Fruit fly (Drosophila melanogaster) whole organism, embryonic: ENCODE results near the gene Edg91.

ENCODE experiments used
- ATbp ChIP-seq: fragments of 200-800 bp; sonication (Bioruptor generic); optimal IDR thresholded peaks from 2 replicates; lab custom pipeline; 2017; ENCODE audit warnings: missing biosample characterization, mild to moderate bottlenecking, missing genetic modification characterization, missing genetic modification reagents
- Bgb ChIP-seq: fragments of 200-800 bp; sonication (Bioruptor generic); IDR thresholded peaks from 2 replicates; pipeline ENCODE4 v1.3.6; 2022; ENCODE audit warnings: missing biosample characterization, missing genetic modification characterization; ENCODE audit not compliant: partially characterized antibody
- CG10147 ChIP-seq: fragments of 200-800 bp; sonication (Bioruptor generic); optimal IDR thresholded peaks from 2 replicates; lab custom pipeline; 2019; ENCODE audit warnings: missing biosample characterization, mild to moderate bottlenecking, missing genetic modification characterization, moderate library complexity
- CG11695 ChIP-seq: fragments of 200-800 bp; sonication (Bioruptor generic); IDR thresholded peaks from 3 replicates; pipeline ENCODE4 v1.3.6; 2022; ENCODE audit warnings: missing biosample characterization, missing genetic modification characterization
- CG12104 ChIP-seq: fragments of 200-800 bp; sonication (Bioruptor generic); optimal IDR thresholded peaks from 3 replicates; lab custom pipeline; 2016; ENCODE audit warnings: missing biosample characterization, missing genetic modification characterization
- CG12744 ChIP-seq: fragments of 200-800 bp; sonication (Bioruptor generic); optimal IDR thresholded peaks from 2 replicates; lab custom pipeline; 2016; ENCODE audit warnings: missing biosample characterization, missing genetic modification characterization
- CG13123 ChIP-seq: fragments of 200-800 bp; sonication (Bioruptor generic); optimal IDR thresholded peaks from 2 replicates; lab custom pipeline; 2016; ENCODE audit warnings: missing biosample characterization, missing genetic modification characterization
- CG14860 ChIP-seq: fragments of 200-800 bp; sonication (Bioruptor generic); IDR thresholded peaks from 3 replicates; pipeline ENCODE4 v1.3.6; 2022; ENCODE audit warnings: missing biosample characterization, missing genetic modification characterization; ENCODE audit not compliant: partially characterized antibody
- CG16813 ChIP-seq: fragments of 200-800 bp; sonication (Bioruptor generic); IDR thresholded peaks from 3 replicates; pipeline ENCODE4 v1.3.6; 2022; ENCODE audit warnings: missing biosample characterization, missing genetic modification characterization; ENCODE audit not compliant: partially characterized antibody
- CG16815 ChIP-seq: fragments of 200-800 bp; sonication (Bioruptor generic); optimal IDR thresholded peaks from 3 replicates; lab custom pipeline; 2017; ENCODE audit warnings: missing biosample characterization, mild to moderate bottlenecking, missing genetic modification characterization
- CG2120 ChIP-seq: fragments of 200-800 bp; sonication (Bioruptor generic); optimal IDR thresholded peaks from 3 replicates; lab custom pipeline; 2016; ENCODE audit warnings: missing biosample characterization, missing genetic modification characterization
- CG31388 ChIP-seq: fragments of 200-800 bp; sonication (Bioruptor generic); optimal IDR thresholded peaks from 2 replicates; lab custom pipeline; 2016; ENCODE audit warnings: missing biosample characterization, missing genetic modification characterization
- CG3847 ChIP-seq: fragments of 200-800 bp; sonication (Bioruptor generic); IDR thresholded peaks from 2 replicates; pipeline ENCODE4 v1.3.6; 2022; ENCODE audit warnings: missing biosample characterization, missing genetic modification characterization
- CG6175 ChIP-seq: fragments of 200-800 bp; sonication (Bioruptor generic); IDR thresholded peaks from 3 replicates; pipeline ENCODE4 v1.3.6; 2022; ENCODE audit warnings: missing biosample characterization, missing genetic modification characterization
- CG6791 ChIP-seq: fragments of 200-800 bp; sonication (Bioruptor generic); IDR thresholded peaks from 3 replicates; pipeline ENCODE4 v1.3.6; 2022; ENCODE audit warnings: missing biosample characterization, missing genetic modification characterization; ENCODE audit not compliant: partially characterized antibody
- CG7556 ChIP-seq: fragments of 200-800 bp; sonication (Bioruptor generic); optimal IDR thresholded peaks from 2 replicates; lab custom pipeline; 2017; ENCODE audit warnings: missing biosample characterization, mild to moderate bottlenecking, missing genetic modification characterization
- CG8765 ChIP-seq: fragments of 200-800 bp; sonication (Bioruptor generic); IDR thresholded peaks from 2 replicates; pipeline ENCODE4 v1.3.6; 2022; ENCODE audit warnings: missing biosample characterization, missing genetic modification characterization
- CG9609 ChIP-seq: fragments of 200-800 bp; sonication (Bioruptor generic); optimal IDR thresholded peaks from 3 replicates; lab custom pipeline; 2016; ENCODE audit warnings: missing biosample characterization, missing genetic modification characterization
- CG9797 ChIP-seq: fragments of 200-800 bp; sonication (Bioruptor generic); optimal IDR thresholded peaks from 3 replicates; lab custom pipeline; 2018; ENCODE audit warnings: missing biosample characterization, mild to moderate bottlenecking, missing genetic modification characterization
- CTCF ChIP-seq: fragments of 200-800 bp; sonication (Bioruptor generic); optimal IDR thresholded peaks from 2 replicates; lab custom pipeline; 2017; ENCODE audit warnings: missing biosample characterization, mild to moderate bottlenecking, missing genetic modification characterization, moderate library complexity
- D19B ChIP-seq: fragments of 200-800 bp; sonication (Bioruptor generic); optimal IDR thresholded peaks from 2 replicates; lab custom pipeline; 2017; ENCODE audit warnings: missing biosample characterization, mild to moderate bottlenecking, missing genetic modification characterization
- Deaf1 ChIP-seq: fragments of 200-800 bp; optimal IDR thresholded peaks from 3 replicates; lab custom pipeline; 2019; ENCODE audit warnings: missing biosample characterization, mild to moderate bottlenecking, missing genetic modification characterization, moderate library complexity
- Doc3 ChIP-seq: fragments of 200-800 bp; sonication (Bioruptor generic); IDR thresholded peaks from 3 replicates; pipeline ENCODE4 v1.3.6; 2022; ENCODE audit warnings: missing biosample characterization, missing genetic modification characterization; ENCODE audit not compliant: partially characterized antibody
- Dp ChIP-seq: fragments of 200-800 bp; sonication (Bioruptor generic); optimal IDR thresholded peaks from 2 replicates; lab custom pipeline; 2018; ENCODE audit warnings: missing biosample characterization, mild to moderate bottlenecking, missing genetic modification characterization, moderate library complexity
- Eip74EF ChIP-seq, 2 experiments: fragments of 200-800 bp in 1 of 2; fragments of >200 bp in 1 of 2; sonication (Bioruptor generic) in 1 of 2; optimal IDR thresholded peaks; 2 replicates each; lab custom pipeline; 2017 to 2019; ENCODE audit warnings: missing biosample characterization in 2 of 2, missing genetic modification characterization in 2 of 2, mild to moderate bottlenecking in 1 of 2, moderate library complexity in 1 of 2
- GATAe ChIP-seq: fragments of 200-800 bp; sonication (Bioruptor generic); conservative IDR thresholded peaks from 2 replicates; pipeline ENCODE4 v1.3.6; 2022; ENCODE audit warnings: missing biosample characterization, missing genetic modification characterization
- Hey ChIP-seq: fragments of 200-800 bp; sonication (Bioruptor generic); optimal IDR thresholded peaks from 3 replicates; lab custom pipeline; 2018; ENCODE audit warnings: missing biosample characterization, mild to moderate bottlenecking, missing genetic modification characterization
- Lpt ChIP-seq: fragments of >200 bp; optimal IDR thresholded peaks from 2 replicates; lab custom pipeline; 2018; ENCODE audit warnings: missing biosample characterization, missing genetic modification characterization
- Mes4 ChIP-seq: fragments of 200-800 bp; sonication (Bioruptor generic); optimal IDR thresholded peaks from 2 replicates; lab custom pipeline; 2016; ENCODE audit warnings: missing biosample characterization, missing genetic modification characterization
- NC2β ChIP-seq: fragments of 200-800 bp; sonication (Bioruptor generic); optimal IDR thresholded peaks from 2 replicates; lab custom pipeline; 2016; ENCODE audit warnings: missing biosample characterization, missing genetic modification characterization
- NFAT ChIP-seq: fragments of 200-800 bp; sonication (Bioruptor generic); IDR thresholded peaks from 2 replicates; pipeline ENCODE4 v1.3.6; 2022; ENCODE audit warnings: missing biosample characterization, missing genetic modification characterization
- NK7.1 ChIP-seq: fragments of 200-800 bp; sonication (Bioruptor generic); optimal IDR thresholded peaks from 3 replicates; lab custom pipeline; 2016; ENCODE audit warnings: missing biosample characterization, missing genetic modification characterization
- Oli ChIP-seq: fragments of 200-800 bp; sonication (Bioruptor generic); optimal IDR thresholded peaks from 2 replicates; lab custom pipeline; 2018; ENCODE audit warnings: missing biosample characterization, mild to moderate bottlenecking, missing genetic modification characterization, moderate library complexity
- aop ChIP-seq: fragments of 200-800 bp; sonication (Bioruptor generic); IDR thresholded peaks from 2 replicates; pipeline ENCODE4 v1.3.6; 2022; ENCODE audit warnings: missing biosample characterization, missing genetic modification characterization
- ara ChIP-seq: fragments of 200-800 bp; sonication (Bioruptor generic); IDR thresholded peaks from 2 replicates; pipeline ENCODE4 v1.3.6; 2022; ENCODE audit warnings: missing biosample characterization, missing genetic modification characterization
- chinmo ChIP-seq: fragments of 200-800 bp; sonication (Bioruptor generic); IDR thresholded peaks from 4 replicates; pipeline ENCODE4 v1.3.6; 2022; ENCODE audit warnings: missing biosample characterization, missing genetic modification characterization; ENCODE audit not compliant: partially characterized antibody
- croc ChIP-seq: fragments of 200-800 bp; sonication (Bioruptor generic); conservative IDR thresholded peaks from 3 replicates; pipeline ENCODE4 v1.3.6; 2022; ENCODE audit warnings: missing biosample characterization, missing genetic modification characterization
- dan ChIP-seq: fragments of 200-800 bp; sonication (Bioruptor generic); IDR thresholded peaks from 2 replicates; pipeline ENCODE4 v1.3.6; 2022; ENCODE audit warnings: missing biosample characterization, missing genetic modification characterization
- fd64A ChIP-seq: fragments of 200-800 bp; sonication (Bioruptor generic); optimal IDR thresholded peaks from 3 replicates; lab custom pipeline; 2018; ENCODE audit warnings: missing biosample characterization, mild to moderate bottlenecking, missing genetic modification characterization
- grn ChIP-seq: fragments of 200-800 bp; sonication (Bioruptor generic); optimal IDR thresholded peaks from 3 replicates; lab custom pipeline; 2017; ENCODE audit warnings: missing biosample characterization, missing genetic modification characterization
- hbn ChIP-seq: fragments of 200-800 bp; sonication (Bioruptor generic); IDR thresholded peaks from 2 replicates; pipeline ENCODE4 v1.3.6; 2022; ENCODE audit warnings: missing biosample characterization, missing genetic modification characterization; ENCODE audit not compliant: partially characterized antibody
- jigr1 ChIP-seq: fragments of 200-800 bp; sonication (Bioruptor generic); IDR thresholded peaks from 3 replicates; pipeline ENCODE4 v1.3.6; 2022; ENCODE audit warnings: missing biosample characterization, missing genetic modification characterization
- lmd ChIP-seq: fragments of 200-800 bp; sonication (Bioruptor generic); IDR thresholded peaks from 2 replicates; pipeline ENCODE4 v1.3.6; 2022; ENCODE audit warnings: missing biosample characterization, missing genetic modification characterization
- mirr ChIP-seq: fragments of 200-800 bp; sonication (Bioruptor generic); optimal IDR thresholded peaks from 3 replicates; lab custom pipeline; 2018; ENCODE audit warnings: missing biosample characterization, mild to moderate bottlenecking, missing genetic modification characterization
- odd ChIP-seq: fragments of 200-800 bp; sonication (Bioruptor generic); optimal IDR thresholded peaks from 2 replicates; lab custom pipeline; 2017; ENCODE audit warnings: missing biosample characterization, mild to moderate bottlenecking, missing genetic modification characterization
- onecut ChIP-seq: fragments of 200-800 bp; sonication (Bioruptor generic); IDR thresholded peaks from 2 replicates; pipeline ENCODE4 v1.3.6; 2022; ENCODE audit warnings: missing biosample characterization, missing genetic modification characterization
- psq ChIP-seq: fragments of 200-800 bp; sonication (Bioruptor generic); optimal IDR thresholded peaks from 2 replicates; lab custom pipeline; 2017; ENCODE audit warnings: missing biosample characterization, missing genetic modification characterization
- salm ChIP-seq: fragments of 200-800 bp; sonication (Bioruptor generic); optimal IDR thresholded peaks from 2 replicates; lab custom pipeline; 2018; ENCODE audit warnings: missing biosample characterization, mild to moderate bottlenecking, missing genetic modification characterization
- tx ChIP-seq: fragments of 200-800 bp; sonication (Bioruptor generic); optimal IDR thresholded peaks from 2 replicates; lab custom pipeline; 2016; ENCODE audit warnings: missing biosample characterization, missing genetic modification characterization
- vvl ChIP-seq: fragments of 200-800 bp; sonication (Bioruptor generic); IDR thresholded peaks from 2 replicates; pipeline ENCODE4 v1.3.6; 2022; ENCODE audit warnings: missing biosample characterization, missing genetic modification characterization
- wdn ChIP-seq: fragments of 200-800 bp; sonication (Bioruptor generic); IDR thresholded peaks from 2 replicates; pipeline ENCODE4 v1.3.6; 2022; ENCODE audit warnings: missing biosample characterization, missing genetic modification characterization
- zfh2 ChIP-seq: fragments of 200-800 bp; sonication (Bioruptor generic); optimal IDR thresholded peaks from 2 replicates; lab custom pipeline; 2016; ENCODE audit warnings: missing biosample characterization, missing genetic modification characterization

Edg91 gene

dm6 chr3R:17624549-17624948, 13.2 kb upstream of the Edg91 start (continued):
- no peak for TF ChIP-seq CG12104 (GFP tag; lab: Kevin White, UChicago)
- no peak for TF ChIP-seq wdn
- no peak for TF ChIP-seq CG11695
- TF ChIP-seq dan: no peak
- no peak for TF ChIP-seq croc (GFP tag; lab: Robert Waterston, UW)
- no peak; the same call in 1 of the 2 replicates for TF ChIP-seq vvl
- peak; percentile 91 for TF ChIP-seq grn (GFP tag; lab: Kevin White, UChicago)
- no peak for TF ChIP-seq onecut (GFP tag; lab: Robert Waterston, UW)
- no peak for TF ChIP-seq Oli (tag; lab: Kevin White, UChicago)
- TF ChIP-seq ATbp (GFP tag; lab: Kevin White, UChicago): no peak
- no peak for TF ChIP-seq CG10147
- no peak for TF ChIP-seq jigr1 (GFP tag; lab: Robert Waterston, UW)
- TF ChIP-seq CG6791 (GFP tag; lab: Robert Waterston, UW): peak; percentile 87
- TF ChIP-seq hbn (GFP tag; lab: Robert Waterston, UW): peak; percentile 24; the same call in 1 of the 2 replicates
- no peak for TF ChIP-seq NC2β
- no peak for TF ChIP-seq Mes4 (GFP tag; lab: Kevin White, UChicago)
- no peak for TF ChIP-seq Lpt (GFP tag; lab: Kevin White, UChicago)
- no peak for TF ChIP-seq tx (GFP tag; lab: Kevin White, UChicago)
- TF ChIP-seq lmd (GFP tag; lab: Robert Waterston, UW): no peak
- TF ChIP-seq fd64A (GFP tag; lab: Kevin White, UChicago): no peak
- TF ChIP-seq CG2120 (GFP tag; lab: Kevin White, UChicago): no peak
- no peak for TF ChIP-seq psq (GFP tag; lab: Kevin White, UChicago)
- no peak for TF ChIP-seq Deaf1 (tag; lab: Kevin White, UChicago)
- no peak for TF ChIP-seq Doc3 (GFP tag; lab: Robert Waterston, UW)
- TF ChIP-seq Bgb (GFP tag; lab: Robert Waterston, UW): peak; percentile 83
- no peak for TF ChIP-seq CG7556
- no peak for TF ChIP-seq CG13123
- no peak for TF ChIP-seq CG8765 (GFP tag; lab: Robert Waterston, UW)
- TF ChIP-seq odd (GFP tag; lab: Kevin White, UChicago): no peak
- peak in 1 of 2 experiments; percentile 11 for TF ChIP-seq Eip74EF (GFP tag; optimal IDR thresholded peaks at IDR 0.05; lab: Kevin White, UChicago)
- TF ChIP-seq aop (GFP tag; lab: Robert Waterston, UW): 0 out of 2 replicates have a peak, but pooled peaks have one; percentile 21
- peak; percentile 56; the same call in 1 of the 4 replicates for TF ChIP-seq chinmo (GFP tag; lab: Robert Waterston, UW)
- no peak for TF ChIP-seq GATAe (GFP tag; lab: Robert Waterston, UW)
- no peak for TF ChIP-seq CG12744 (GFP tag; lab: Kevin White, UChicago)
- TF ChIP-seq CG6175 (GFP tag; lab: Robert Waterston, UW): no peak
- TF ChIP-seq CG9797: no peak
- peak; percentile 68 for TF ChIP-seq CG14860 (GFP tag; lab: Robert Waterston, UW)
- TF ChIP-seq Hey (tag; lab: Kevin White, UChicago): no peak
- no peak for TF ChIP-seq NFAT
- TF ChIP-seq CG31388 (GFP tag; lab: Kevin White, UChicago): no peak
- TF ChIP-seq CG3847 (GFP tag; lab: Robert Waterston, UW): no peak
- TF ChIP-seq zfh2 (GFP tag; lab: Kevin White, UChicago): no peak
- no peak for TF ChIP-seq CG16815 (GFP tag; lab: Kevin White, UChicago)
- TF ChIP-seq Dp (GFP tag; lab: Kevin White, UChicago): no peak
- TF ChIP-seq NK7.1: no peak
- no peak for TF ChIP-seq salm
- TF ChIP-seq CG9609 (GFP tag; lab: Kevin White, UChicago): no peak
- no peak for TF ChIP-seq D19B (GFP tag; lab: Kevin White, UChicago)
- no peak for TF ChIP-seq mirr (GFP tag; lab: Kevin White, UChicago)
- peak; percentile 85 for TF ChIP-seq CG16813 (GFP tag; lab: Robert Waterston, UW)
- TF ChIP-seq CTCF (GFP tag; lab: Kevin White, UChicago): no peak
- no peak for TF ChIP-seq ara (GFP tag; lab: Robert Waterston, UW)
